Worm (Caenorhabditis elegans) whole organism, L3 larva: ENCODE measurements around the gene srg-46.

Experiments used
- R02D3.7 ChIP-seq: fragments of 150-350 bp; optimal IDR thresholded peaks from 2 replicates; lab custom pipeline; 2014; ENCODE audit warnings: missing biosample characterization, missing genetic modification characterization
- ZK546.5 ChIP-seq: sonication (generic microtip); optimal IDR thresholded peaks from 2 replicates; lab custom pipeline; 2017; ENCODE audit warnings: missing biosample characterization, missing genetic modification characterization
- aly-2 ChIP-seq: fragments of 150-350 bp; optimal IDR thresholded peaks from 2 replicates; lab custom pipeline; 2014; ENCODE audit warnings: missing biosample characterization, missing genetic modification characterization
- ama-1 ChIP-seq: fragments of 150-350 bp; optimal IDR thresholded peaks from 2 replicates; lab custom pipeline; 2018
- ceh-16 ChIP-seq: sonication (generic microtip); optimal IDR thresholded peaks from 2 replicates; lab custom pipeline; 2017; ENCODE audit warnings: missing biosample characterization, missing genetic modification characterization
- ceh-28 ChIP-seq: fragments of 150-350 bp; optimal IDR thresholded peaks from 2 replicates; lab custom pipeline; 2014; ENCODE audit warnings: missing biosample characterization, missing genetic modification reagents, missing genetic modification characterization
- ceh-82 ChIP-seq: fragments of 150-350 bp; optimal IDR thresholded peaks from 2 replicates; lab custom pipeline; 2014; ENCODE audit warnings: missing biosample characterization, missing genetic modification characterization
- ceh-9 ChIP-seq: sonication (generic microtip); optimal IDR thresholded peaks from 2 replicates; lab custom pipeline; 2018; ENCODE audit warnings: missing biosample characterization, missing genetic modification characterization
- daf-12 ChIP-seq: fragments of 150-350 bp; optimal IDR thresholded peaks from 2 replicates; lab custom pipeline; 2014; ENCODE audit warnings: missing biosample characterization, missing genetic modification reagents, missing genetic modification characterization
- egl-27 ChIP-seq: sonication (generic microtip); optimal IDR thresholded peaks from 4 replicates; lab custom pipeline; 2017; ENCODE audit warnings: missing biosample characterization, missing genetic modification reagents, missing genetic modification characterization
- egl-5 ChIP-seq: fragments of 150-350 bp; optimal IDR thresholded peaks from 2 replicates; lab custom pipeline; 2017; ENCODE audit warnings: missing biosample characterization, missing genetic modification reagents, missing genetic modification characterization, inconsistent platforms
- elt-1 ChIP-seq: fragments of 150-350 bp; optimal IDR thresholded peaks from 2 replicates; lab custom pipeline; 2014; ENCODE audit warnings: missing biosample characterization, missing genetic modification characterization
- elt-2 ChIP-seq: sonication (generic microtip); optimal IDR thresholded peaks from 2 replicates; lab custom pipeline; 2016; ENCODE audit warnings: missing genetic modification reagents, mild to moderate bottlenecking, missing genetic modification characterization, missing compliant biosample characterization
- elt-3 ChIP-seq, 3 experiments: fragments of 150-350 bp in 1 of 3; sonication (generic microtip) in 2 of 3; optimal IDR thresholded peaks; 2 replicates in 2 of 3; 4 replicates in 1 of 3; lab custom pipeline; 2014 to 2017; ENCODE audit warnings: missing biosample characterization in 3 of 3, missing genetic modification characterization in 3 of 3
- eor-1 ChIP-seq, 2 experiments: fragments of 150-350 bp; optimal IDR thresholded peaks; 2 replicates each; lab custom pipeline; 2014 to 2018; ENCODE audit warnings: missing biosample characterization in 2 of 2, missing genetic modification characterization in 2 of 2
- fkh-10 ChIP-seq: sonication (generic microtip); optimal IDR thresholded peaks from 2 replicates; lab custom pipeline; 2017; ENCODE audit warnings: missing biosample characterization, missing genetic modification reagents, missing genetic modification characterization
- fkh-2 ChIP-seq: fragments of 150-350 bp; optimal IDR thresholded peaks from 2 replicates; lab custom pipeline; 2014; ENCODE audit warnings: missing biosample characterization, missing genetic modification reagents, missing genetic modification characterization
- fos-1 ChIP-seq: fragments of 150-350 bp; optimal IDR thresholded peaks from 2 replicates; lab custom pipeline; 2014; ENCODE audit warnings: missing biosample characterization, missing genetic modification characterization
- hmg-11 ChIP-seq: sonication (generic microtip); optimal IDR thresholded peaks from 2 replicates; lab custom pipeline; 2016; ENCODE audit warnings: missing genetic modification characterization, missing compliant biosample characterization
- jun-1 ChIP-seq: fragments of 150-350 bp; optimal IDR thresholded peaks from 2 replicates; lab custom pipeline; 2014; ENCODE audit warnings: missing biosample characterization, missing genetic modification reagents, missing genetic modification characterization
- lin-15B ChIP-seq: fragments of 150-350 bp; optimal IDR thresholded peaks from 2 replicates; lab custom pipeline; 2014; ENCODE audit warnings: missing biosample characterization, missing genetic modification characterization
- lin-39 ChIP-seq: fragments of 150-350 bp; optimal IDR thresholded peaks from 2 replicates; lab custom pipeline; 2018; ENCODE audit warnings: missing biosample characterization, missing genetic modification reagents, missing genetic modification characterization
- lsy-12 ChIP-seq: sonication (generic microtip); optimal IDR thresholded peaks from 2 replicates; lab custom pipeline; 2016; ENCODE audit warnings: mild to moderate bottlenecking, missing genetic modification characterization, missing compliant biosample characterization
- mdl-1 ChIP-seq: fragments of 150-350 bp; optimal IDR thresholded peaks from 2 replicates; lab custom pipeline; 2014; ENCODE audit warnings: missing biosample characterization, missing genetic modification characterization
- mml-1 ChIP-seq: fragments of 150-350 bp; sonication (generic microtip); optimal IDR thresholded peaks from 3 replicates; lab custom pipeline; 2014; ENCODE audit warnings: missing biosample characterization, missing genetic modification characterization
- nfya-1 ChIP-seq: sonication (generic microtip); optimal IDR thresholded peaks from 2 replicates; lab custom pipeline; 2017; ENCODE audit warnings: missing genetic modification characterization, mild to moderate bottlenecking, missing compliant biosample characterization, antibody characterized with exemption, moderate library complexity; ENCODE audit not compliant: insufficient read depth
- nhr-11 ChIP-seq: fragments of 150-350 bp; optimal IDR thresholded peaks from 2 replicates; lab custom pipeline; 2014; ENCODE audit warnings: missing biosample characterization, missing genetic modification characterization
- nhr-12 ChIP-seq: fragments of 150-350 bp; optimal IDR thresholded peaks from 2 replicates; lab custom pipeline; 2014; ENCODE audit warnings: missing biosample characterization, missing genetic modification characterization
- nhr-23 ChIP-seq: fragments of 150-350 bp; optimal IDR thresholded peaks from 2 replicates; lab custom pipeline; 2014; ENCODE audit warnings: missing biosample characterization, missing genetic modification reagents, missing genetic modification characterization
- nhr-237 ChIP-seq: fragments of 150-350 bp; optimal IDR thresholded peaks from 2 replicates; lab custom pipeline; 2014; ENCODE audit warnings: missing biosample characterization, missing genetic modification characterization
- nhr-25 ChIP-seq: sonication (generic microtip); optimal IDR thresholded peaks from 2 replicates; lab custom pipeline; 2017; ENCODE audit warnings: missing biosample characterization, missing genetic modification characterization
- nhr-28 ChIP-seq: fragments of 150-350 bp; optimal IDR thresholded peaks from 2 replicates; lab custom pipeline; 2014; ENCODE audit warnings: missing biosample characterization, missing genetic modification characterization
- nhr-43 ChIP-seq: sonication (generic microtip); optimal IDR thresholded peaks from 2 replicates; lab custom pipeline; 2016; ENCODE audit warnings: mild to moderate bottlenecking, missing genetic modification characterization, missing compliant biosample characterization; ENCODE audit not compliant: poor library complexity, severe bottlenecking
- nhr-67 ChIP-seq: fragments of 150-350 bp; optimal IDR thresholded peaks from 2 replicates; lab custom pipeline; 2014; ENCODE audit warnings: missing biosample characterization, missing genetic modification characterization
- nhr-76 ChIP-seq: fragments of 150-350 bp; sonication (generic microtip); optimal IDR thresholded peaks from 5 replicates; lab custom pipeline; 2014; ENCODE audit warnings: missing biosample characterization, missing genetic modification characterization
- nhr-77 ChIP-seq: fragments of 150-350 bp; optimal IDR thresholded peaks from 2 replicates; lab custom pipeline; 2014; ENCODE audit warnings: missing biosample characterization, missing genetic modification characterization
- pha-4 ChIP-seq: fragments of 150-350 bp; optimal IDR thresholded peaks from 2 replicates; lab custom pipeline; 2014; ENCODE audit warnings: missing biosample characterization, missing genetic modification reagents, missing genetic modification characterization
- pqm-1 ChIP-seq: fragments of 150-350 bp; optimal IDR thresholded peaks from 2 replicates; lab custom pipeline; 2017; ENCODE audit warnings: missing biosample characterization, missing genetic modification characterization, inconsistent platforms
- sea-2 ChIP-seq: fragments of 150-350 bp; sonication (generic microtip); optimal IDR thresholded peaks from 4 replicates; lab custom pipeline; 2014; ENCODE audit warnings: missing biosample characterization, missing genetic modification reagents, missing genetic modification characterization
- skn-1 ChIP-seq: fragments of 150-350 bp; optimal IDR thresholded peaks from 2 replicates; lab custom pipeline; 2014; ENCODE audit warnings: missing biosample characterization, missing genetic modification characterization
- snpc-4 ChIP-seq: fragments of 150-350 bp; optimal IDR thresholded peaks from 2 replicates; lab custom pipeline; 2014; ENCODE audit warnings: missing biosample characterization, missing genetic modification characterization
- tbx-2 ChIP-seq: sonication (generic microtip); optimal IDR thresholded peaks from 2 replicates; lab custom pipeline; 2016; ENCODE audit warnings: mild to moderate bottlenecking, missing genetic modification characterization, missing compliant biosample characterization
- unc-39 ChIP-seq: sonication (generic microtip); optimal IDR thresholded peaks from 4 replicates; lab custom pipeline; 2017; ENCODE audit warnings: missing biosample characterization, missing genetic modification characterization
- unc-62 ChIP-seq: fragments of 150-350 bp; sonication (generic microtip); optimal IDR thresholded peaks from 4 replicates; lab custom pipeline; 2014; ENCODE audit warnings: missing biosample characterization, missing genetic modification reagents, missing genetic modification characterization
- zag-1 ChIP-seq: fragments of 150-350 bp; optimal IDR thresholded peaks from 2 replicates; lab custom pipeline; 2014; ENCODE audit warnings: missing biosample characterization, missing genetic modification characterization
- ztf-11 ChIP-seq: fragments of 150-350 bp; optimal IDR thresholded peaks from 2 replicates; lab custom pipeline; 2014; ENCODE audit warnings: missing biosample characterization, missing genetic modification characterization
- ztf-4 ChIP-seq: fragments of 150-350 bp; optimal IDR thresholded peaks from 2 replicates; lab custom pipeline; 2014; ENCODE audit warnings: missing biosample characterization, missing genetic modification characterization

The srg-46 gene

DNA sequence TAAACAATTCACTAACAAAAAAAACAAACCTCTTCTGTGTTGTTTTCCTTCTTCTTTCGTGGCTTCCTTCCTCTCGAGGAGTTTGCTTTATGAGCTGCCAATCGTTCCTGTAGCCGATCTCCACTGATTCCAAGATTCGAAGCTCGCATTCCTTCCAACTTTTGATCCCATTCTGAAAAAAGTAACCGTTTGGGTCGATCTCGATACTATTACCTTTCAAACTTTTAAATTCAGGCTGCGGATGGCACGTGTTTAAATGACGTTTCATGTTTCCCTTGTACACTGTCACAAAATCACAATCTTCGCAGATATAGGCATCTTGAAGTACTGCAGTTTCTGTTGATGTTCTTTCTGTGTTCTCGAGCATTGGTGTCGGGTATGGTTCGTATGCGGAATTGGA, 24.0 kb downstream of the srg-46 start:
- TF ChIP-seq ceh-9 (tag; lab: Kevin White, UChicago): no peak
- TF ChIP-seq egl-27 (tag; lab: Kevin White, UChicago): no peak
- TF ChIP-seq aly-2: no peak
- TF ChIP-seq ztf-11 (tag; lab: Kevin White, UChicago): no peak
- TF ChIP-seq fkh-2 (tag; lab: Kevin White, UChicago): no peak
- no peak for TF ChIP-seq nhr-76

DNA sequence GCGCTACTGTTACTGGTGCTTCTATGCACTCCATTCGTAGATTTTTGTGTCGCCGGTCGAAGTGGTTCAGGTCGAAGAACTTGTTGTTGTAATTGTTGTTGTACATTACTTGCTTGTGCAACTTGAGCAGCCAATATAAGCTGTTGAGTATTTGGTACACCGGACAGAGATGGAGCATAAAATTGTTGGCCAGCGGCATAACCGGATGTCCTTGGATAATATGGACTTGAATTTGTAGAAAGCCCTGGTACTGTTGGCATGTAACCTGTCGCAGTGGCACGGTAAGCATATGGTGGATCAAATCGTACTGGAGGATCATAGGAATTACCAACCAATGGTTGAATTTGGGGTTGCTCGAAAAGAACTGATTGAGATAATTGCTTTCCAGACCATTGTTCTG, 25.4 kb downstream of the srg-46 start:
- no peak for TF ChIP-seq skn-1 (tag; lab: Kevin White, UChicago)
- TF ChIP-seq zag-1 (tag; lab: Kevin White, UChicago): no peak
- no peak for TF ChIP-seq tbx-2 (tag; lab: Kevin White, UChicago)
- TF ChIP-seq aly-2: no peak
- no peak for TF ChIP-seq ztf-4 (tag; lab: Kevin White, UChicago)
- no peak for TF ChIP-seq elt-2 (tag; lab: Kevin White, UChicago)
- no peak for TF ChIP-seq nfya-1 (tag; lab: Kevin White, UChicago)
- TF ChIP-seq sea-2 (GFP tag; lab: Kevin White, UChicago): no peak
- no peak for TF ChIP-seq fos-1
- TF ChIP-seq mdl-1: no peak
- no peak for TF ChIP-seq fkh-10 (GFP tag; lab: Kevin White, UChicago)
- no peak for TF ChIP-seq elt-3 (tag; optimal IDR thresholded peaks at IDR 0.05; lab: Kevin White, UChicago)
- no peak for TF ChIP-seq hmg-11
- no peak for TF ChIP-seq nhr-237 (tag; lab: Kevin White, UChicago)
- no peak for TF ChIP-seq daf-12 (tag; lab: Kevin White, UChicago)
- no peak for TF ChIP-seq nhr-11 (tag; lab: Kevin White, UChicago)
- no peak for TF ChIP-seq elt-1 (tag; lab: Kevin White, UChicago)
- no peak for TF ChIP-seq nhr-67 (tag; lab: Kevin White, UChicago)
- no peak for TF ChIP-seq nhr-77 (tag; lab: Kevin White, UChicago)
- TF ChIP-seq lin-39: no peak
- TF ChIP-seq, all 47 proteins: peak for 0

DNA sequence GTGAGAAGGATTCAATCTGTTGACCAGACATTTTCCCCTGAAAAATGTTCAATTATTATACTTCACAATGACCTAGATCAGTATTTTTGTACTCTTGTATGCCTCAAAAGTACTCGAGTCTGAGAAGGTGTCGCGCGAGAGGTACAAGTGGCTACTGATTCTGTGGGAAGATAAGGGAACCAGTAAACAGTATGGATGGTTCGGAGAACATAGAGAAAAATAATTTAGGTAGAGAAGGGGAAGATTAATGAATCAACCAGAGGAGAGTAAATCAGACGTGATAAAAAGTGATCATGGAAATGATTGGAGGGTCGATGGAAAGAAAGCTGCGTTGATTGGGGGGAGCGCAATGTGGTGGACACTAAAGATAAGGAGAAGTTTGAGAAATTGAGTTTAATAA, 25.9 kb downstream of the srg-46 start:
- TF ChIP-seq nhr-12 (tag; lab: Kevin White, UChicago): no peak
- TF ChIP-seq nhr-28: no peak
- no peak for TF ChIP-seq fos-1
- TF ChIP-seq unc-62 (GFP tag; lab: Kevin White, UChicago): no peak
- no peak for TF ChIP-seq nhr-77 (tag; lab: Kevin White, UChicago)
- peak in 2 of 3 experiments; percentile 66 to 80 for TF ChIP-seq elt-3 (tag; optimal IDR thresholded peaks at IDR 0.05; lab: Kevin White, UChicago)
- TF ChIP-seq nfya-1 (tag; lab: Kevin White, UChicago): peak; percentile 8
- TF ChIP-seq ceh-28 (tag; lab: Kevin White, UChicago): peak; percentile 12
- TF ChIP-seq nhr-43: peak; percentile 13
- TF ChIP-seq lin-15B (tag; lab: Kevin White, UChicago): no peak
- no peak for TF ChIP-seq hmg-11
- TF ChIP-seq ZK546.5 (tag; lab: Kevin White, UChicago): no peak
- no peak for TF ChIP-seq tbx-2 (tag; lab: Kevin White, UChicago)
- no peak for TF ChIP-seq jun-1 (tag; lab: Kevin White, UChicago)
- no peak for TF ChIP-seq nhr-67 (tag; lab: Kevin White, UChicago)
- no peak for TF ChIP-seq skn-1 (tag; lab: Kevin White, UChicago)
- TF ChIP-seq elt-2 (tag; lab: Kevin White, UChicago): no peak
- TF ChIP-seq pha-4: no peak
- no peak for TF ChIP-seq sea-2 (GFP tag; lab: Kevin White, UChicago)
- TF ChIP-seq unc-39 (tag; lab: Kevin White, UChicago): no peak
- TF ChIP-seq daf-12 (tag; lab: Kevin White, UChicago): no peak
- no peak for TF ChIP-seq eor-1 (tag; optimal IDR thresholded peaks at IDR 0.05; lab: Kevin White, UChicago)
- no peak for TF ChIP-seq ama-1
- TF ChIP-seq pqm-1: no peak
- TF ChIP-seq nhr-237 (tag; lab: Kevin White, UChicago): no peak
- TF ChIP-seq mdl-1: no peak
- TF ChIP-seq nhr-11 (tag; lab: Kevin White, UChicago): no peak
- TF ChIP-seq egl-5 (tag; lab: Kevin White, UChicago): no peak
- no peak for TF ChIP-seq fkh-2 (tag; lab: Kevin White, UChicago)
- no peak for TF ChIP-seq fkh-10 (GFP tag; lab: Kevin White, UChicago)
- TF ChIP-seq nhr-23 (tag; lab: Kevin White, UChicago): peak; percentile 62
- TF ChIP-seq lin-39: no peak
- no peak for TF ChIP-seq elt-1 (tag; lab: Kevin White, UChicago)
- TF ChIP-seq ceh-82 (tag; lab: Kevin White, UChicago): no peak
- TF ChIP-seq mml-1: no peak
- no peak for TF ChIP-seq R02D3.7 (tag; lab: Kevin White, UChicago)
- no peak for TF ChIP-seq aly-2
- TF ChIP-seq ceh-16 (tag; lab: Kevin White, UChicago): no peak
- TF ChIP-seq nhr-76: no peak
- TF ChIP-seq nhr-25: peak; percentile 67
- no peak for TF ChIP-seq ztf-4 (tag; lab: Kevin White, UChicago)
- TF ChIP-seq egl-27 (tag; lab: Kevin White, UChicago): no peak
- no peak for TF ChIP-seq snpc-4 (tag; lab: Kevin White, UChicago)
- TF ChIP-seq ceh-9 (tag; lab: Kevin White, UChicago): no peak
- TF ChIP-seq ztf-11 (tag; lab: Kevin White, UChicago): no peak
- no peak for TF ChIP-seq zag-1 (tag; lab: Kevin White, UChicago)
- no peak for TF ChIP-seq lsy-12
- TF ChIP-seq, all 47 proteins: peak for 6
